Comparison of ENCODE assay signal across 1 fruit fly cellular context in the genomic region with DNA sequence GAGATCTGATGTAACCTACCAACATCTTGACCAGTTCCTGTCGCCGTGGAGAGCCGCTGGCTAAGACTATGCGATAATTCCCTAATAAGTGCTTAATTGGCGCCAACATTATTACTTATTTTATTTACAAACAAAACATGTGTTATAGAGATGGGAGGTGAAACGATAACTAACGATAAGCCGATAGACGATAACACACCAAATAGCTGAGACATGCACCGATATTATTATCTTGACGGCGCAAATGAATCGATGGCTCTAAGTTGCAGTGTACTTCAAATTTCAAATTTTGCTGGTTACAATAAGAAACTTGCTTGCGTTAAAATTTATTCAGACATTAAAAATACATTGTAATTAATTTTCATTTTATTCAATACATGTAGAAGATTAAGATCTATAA.
A peak's percentile ranks its signal among the peaks of the same experiment; 100 is the strongest.
TF ChIP-seq lines count a peak whose summit lies in the region.

CG9515 (minus strand) TSS at position 148 of the 400 bp plus-strand sequence.

TF ChIP-seq in whole organism, embryonic, 481 proteins besides CTCF, POLR2A, EP300 and RAD21 (continued from another document and continues in another):
- TF ChIP-seq hb (GFP tag; IDR thresholded peaks at IDR 0.05; lab: Robert Waterston, UW; ENCODE audit: partially characterized antibody) (peak; percentile 91), CG34422 (GFP tag; IDR thresholded peaks at IDR 0.05; lab: Robert Waterston, UW) (no peak), CG30403 (GFP tag; optimal IDR thresholded peaks at IDR 0.05; lab: Kevin White, UChicago) (no peak), CG13296 (GFP tag; optimal IDR thresholded peaks at IDR 0.05; lab: Kevin White, UChicago) (no peak), pros (GFP tag; optimal IDR thresholded peaks at IDR 0.05; lab: Kevin White, UChicago) (no peak), cad (GFP tag; optimal IDR thresholded peaks at IDR 0.05; lab: Kevin White, UChicago) (no peak), vnd (GFP tag; IDR thresholded peaks at IDR 0.05; lab: Robert Waterston, UW; ENCODE audit: partially characterized antibody) (peak; percentile 69), CG1792 (GFP tag; optimal IDR thresholded peaks at IDR 0.05; lab: Kevin White, UChicago) (no peak), Side (GFP tag; optimal IDR thresholded peaks at IDR 0.05; lab: Kevin White, UChicago) (no peak), D (optimal IDR thresholded peaks at IDR 0.05; lab: Kevin White, UChicago) (no peak), D (GFP tag; optimal IDR thresholded peaks at IDR 0.05; lab: Kevin White, UChicago) (no peak), CG9609 (GFP tag; optimal IDR thresholded peaks at IDR 0.05; lab: Kevin White, UChicago) (no peak), CG3995 (GFP tag; optimal IDR thresholded peaks at IDR 0.05; lab: Kevin White, UChicago) (no peak), ERR (GFP tag; optimal IDR thresholded peaks at IDR 0.05; lab: Kevin White, UChicago) (no peak), vvl (GFP tag; IDR thresholded peaks at IDR 0.05; lab: Robert Waterston, UW) (0 out of 2 replicates have a peak, but pooled peaks have one; percentile 18), kay (GFP tag; optimal IDR thresholded peaks at IDR 0.05; lab: Kevin White, UChicago) (no peak), sima (GFP tag; optimal IDR thresholded peaks at IDR 0.05; lab: Kevin White, UChicago) (no peak), CG7987 (GFP tag; optimal IDR thresholded peaks at IDR 0.05; lab: Kevin White, UChicago) (no peak), CG10462 (GFP tag; optimal IDR thresholded peaks at IDR 0.05; lab: Kevin White, UChicago) (no peak), MESR4 (GFP tag; optimal IDR thresholded peaks at IDR 0.05; lab: Kevin White, UChicago) (peak; percentile 21), CG17186 (GFP tag; optimal IDR thresholded peaks at IDR 0.05; lab: Kevin White, UChicago) (peak; percentile 78), BEAF-32 (GFP tag; optimal IDR thresholded peaks at IDR 0.05; lab: Kevin White, UChicago) (peak; percentile 59), grn (GFP tag; optimal IDR thresholded peaks at IDR 0.05; lab: Kevin White, UChicago) (peak; percentile 39), bsh (GFP tag; optimal IDR thresholded peaks at IDR 0.05; lab: Kevin White, UChicago) (no peak), Trl (optimal IDR thresholded peaks at IDR 0.05; lab: Kevin White, UChicago) (no peak), Trl (GFP tag; optimal IDR thresholded peaks at IDR 0.05; lab: Kevin White, UChicago) (no peak), pfk (GFP tag; optimal IDR thresholded peaks at IDR 0.05; lab: Kevin White, UChicago) (no peak), Lim3 (GFP tag; IDR thresholded peaks at IDR 0.05; lab: Robert Waterston, UW) (no peak), lola (GFP tag; optimal IDR thresholded peaks at IDR 0.05; lab: Kevin White, UChicago) (no peak), CG3065 (GFP tag; optimal IDR thresholded peaks at IDR 0.05; lab: Kevin White, UChicago) (no peak), Ets65A (GFP tag; lab: Kevin White, UChicago) (peak; percentile 83), Chrac-16 (GFP tag; optimal IDR thresholded peaks at IDR 0.05; lab: Kevin White, UChicago) (no peak), CG4730 (GFP tag; IDR thresholded peaks at IDR 0.05; lab: Robert Waterston, UW) (no peak), sqz (GFP tag; optimal IDR thresholded peaks at IDR 0.05; lab: Kevin White, UChicago) (no peak), sr (GFP tag; IDR thresholded peaks at IDR 0.05; lab: Robert Waterston, UW) (no peak), Opbp (GFP tag; IDR thresholded peaks at IDR 0.05; lab: Robert Waterston, UW; ENCODE audit: partially characterized antibody) (peak; percentile 86), ato (GFP tag; IDR thresholded peaks at IDR 0.05; lab: Robert Waterston, UW; ENCODE audit: partially characterized antibody) (peak; percentile 83), pita (GFP tag; optimal IDR thresholded peaks at IDR 0.05; lab: Kevin White, UChicago) (peak; percentile 48), Fer3 (tag; optimal IDR thresholded peaks at IDR 0.05; lab: Kevin White, UChicago) (no peak), inv (GFP tag; IDR thresholded peaks at IDR 0.05; lab: Robert Waterston, UW; ENCODE audit: partially characterized antibody) (peak; percentile 70), CG11093 (GFP tag; IDR thresholded peaks at IDR 0.05; lab: Robert Waterston, UW) (no peak), grau (tag; optimal IDR thresholded peaks at IDR 0.05; lab: Kevin White, UChicago) (peak; percentile 21), H2.0 (GFP tag; IDR thresholded peaks at IDR 0.05; lab: Robert Waterston, UW) (no peak), CG4328 (GFP tag; optimal IDR thresholded peaks at IDR 0.05; lab: Kevin White, UChicago) (no peak), B-H1 (GFP tag; IDR thresholded peaks at IDR 0.05; lab: Robert Waterston, UW) (no peak), Max (GFP tag; optimal IDR thresholded peaks at IDR 0.05; lab: Kevin White, UChicago) (peak; percentile 55), Usf (GFP tag; optimal IDR thresholded peaks at IDR 0.05; lab: Kevin White, UChicago) (no peak), CG11695 (GFP tag; IDR thresholded peaks at IDR 0.05; lab: Robert Waterston, UW) (no peak), Lhr (GFP tag; optimal IDR thresholded peaks at IDR 0.05; lab: Kevin White, UChicago) (peak; percentile 20), CG3163 (GFP tag; optimal IDR thresholded peaks at IDR 0.05; lab: Kevin White, UChicago) (no peak), ash1 (GFP tag; optimal IDR thresholded peaks at IDR 0.05; lab: Kevin White, UChicago) (no peak), CG3847 (GFP tag; IDR thresholded peaks at IDR 0.05; lab: Robert Waterston, UW) (no peak), Doc3 (GFP tag; IDR thresholded peaks at IDR 0.05; lab: Robert Waterston, UW; ENCODE audit: partially characterized antibody) (peak; percentile 71), slbo (GFP tag; IDR thresholded peaks at IDR 0.05; lab: Robert Waterston, UW) (no peak), Hr39 (optimal IDR thresholded peaks at IDR 0.05; lab: Kevin White, UChicago) (no peak), CG6654 (GFP tag; optimal IDR thresholded peaks at IDR 0.05; lab: Kevin White, UChicago) (no peak), CG30431 (GFP tag; optimal IDR thresholded peaks at IDR 0.05; lab: Kevin White, UChicago) (no peak), CG10147 (GFP tag; optimal IDR thresholded peaks at IDR 0.05; lab: Kevin White, UChicago) (no peak), luna (GFP tag; optimal IDR thresholded peaks at IDR 0.05; lab: Kevin White, UChicago) (no peak), ro (GFP tag; IDR thresholded peaks at IDR 0.05; lab: Robert Waterston, UW) (no peak), CG2129 (GFP tag; IDR thresholded peaks at IDR 0.05; lab: Robert Waterston, UW; ENCODE audit: partially characterized antibody) (peak; percentile 56; the same call in 1 of the 2 replicates), h (optimal IDR thresholded peaks at IDR 0.05; lab: Kevin White, UChicago) (no peak), cg (GFP tag; optimal IDR thresholded peaks at IDR 0.05; lab: Kevin White, UChicago) (no peak), CG6683 (GFP tag; optimal IDR thresholded peaks at IDR 0.05; lab: Kevin White, UChicago) (no peak), C15 (GFP tag; IDR thresholded peaks at IDR 0.05; lab: Robert Waterston, UW) (no peak), CG4404 (GFP tag; IDR thresholded peaks at IDR 0.05; lab: Robert Waterston, UW) (no peak), Atf-2 (GFP tag; optimal IDR thresholded peaks at IDR 0.05; lab: Kevin White, UChicago) (no peak), hbn (GFP tag; IDR thresholded peaks at IDR 0.05; lab: Robert Waterston, UW; ENCODE audit: partially characterized antibody) (peak; percentile 74), CG8290 (GFP tag; optimal IDR thresholded peaks at IDR 0.05; lab: Kevin White, UChicago) (no peak), CG8290 (tag; optimal IDR thresholded peaks at IDR 0.05; lab: Kevin White, UChicago) (peak in 1 of 2 experiments; percentile 52), sd (tag; optimal IDR thresholded peaks at IDR 0.05; lab: Kevin White, UChicago) (no peak), ftz-f1 (GFP tag; optimal IDR thresholded peaks at IDR 0.05; lab: Kevin White, UChicago) (no peak), stwl (tag; optimal IDR thresholded peaks at IDR 0.05; lab: Kevin White, UChicago) (peak; percentile 99), CG18599 (GFP tag; optimal IDR thresholded peaks at IDR 0.05; lab: Kevin White, UChicago) (no peak), ind (GFP tag; optimal IDR thresholded peaks at IDR 0.05; lab: Kevin White, UChicago) (no peak), fd64A (GFP tag; optimal IDR thresholded peaks at IDR 0.05; lab: Kevin White, UChicago) (no peak), Fer2 (tag; optimal IDR thresholded peaks at IDR 0.05; lab: Kevin White, UChicago) (no peak), cato (GFP tag; optimal IDR thresholded peaks at IDR 0.05; lab: Kevin White, UChicago; ENCODE audit: borderline replicate concordance) (no peak), Poxn (GFP tag; IDR thresholded peaks at IDR 0.05; lab: Robert Waterston, UW) (no peak), CG31224 (GFP tag; IDR thresholded peaks at IDR 0.05; lab: Robert Waterston, UW) (no peak), CG31441 (GFP tag; IDR thresholded peaks at IDR 0.05; lab: Robert Waterston, UW) (no peak), CG14014 (GFP tag; IDR thresholded peaks at IDR 0.05; lab: Robert Waterston, UW) (no peak; the same call in 1 of the 2 replicates), CG7357 (GFP tag; IDR thresholded peaks at IDR 0.05; lab: Robert Waterston, UW) (no peak), wek (GFP tag; optimal IDR thresholded peaks at IDR 0.05; lab: Kevin White, UChicago) (no peak), CG4820 (GFP tag; optimal IDR thresholded peaks at IDR 0.05; lab: Kevin White, UChicago) (no peak), bcd (GFP tag; optimal IDR thresholded peaks at IDR 0.05; lab: Kevin White, UChicago) (no peak), gce (GFP tag; IDR thresholded peaks at IDR 0.05; lab: Robert Waterston, UW) (no peak), CG10209 (GFP tag; optimal IDR thresholded peaks at IDR 0.05; lab: Kevin White, UChicago) (no peak), ranshi (GFP tag; IDR thresholded peaks at IDR 0.05; lab: Robert Waterston, UW) (no peak), dm (GFP tag; optimal IDR thresholded peaks at IDR 0.05; lab: Kevin White, UChicago) (peak; percentile 80), peb (GFP tag; IDR thresholded peaks at IDR 0.05; lab: Robert Waterston, UW) (no peak), Dek (tag; optimal IDR thresholded peaks at IDR 0.05; lab: Kevin White, UChicago) (no peak), maf-S (GFP tag; optimal IDR thresholded peaks at IDR 0.05; lab: Kevin White, UChicago) (no peak), CG8765 (GFP tag; IDR thresholded peaks at IDR 0.05; lab: Robert Waterston, UW) (no peak), tio (GFP tag; optimal IDR thresholded peaks at IDR 0.05; lab: Kevin White, UChicago) (no peak), pzg (GFP tag; optimal IDR thresholded peaks at IDR 0.05; lab: Kevin White, UChicago) (peak; percentile 82), CG4707 (GFP tag; optimal IDR thresholded peaks at IDR 0.05; lab: Kevin White, UChicago) (no peak), hth (optimal IDR thresholded peaks at IDR 0.05; lab: Kevin White, UChicago) (no peak), CG17912 (GFP tag; optimal IDR thresholded peaks at IDR 0.05; lab: Kevin White, UChicago) (no peak), bbx (GFP tag; IDR thresholded peaks at IDR 0.05; lab: Robert Waterston, UW; ENCODE audit: partially characterized antibody) (peak; percentile 88), dmrt11E (tag; optimal IDR thresholded peaks at IDR 0.05; lab: Kevin White, UChicago) (no peak), Kr (GFP tag; optimal IDR thresholded peaks at IDR 0.05; lab: Kevin White, UChicago) (no peak), Scr (GFP tag; IDR thresholded peaks at IDR 0.05; lab: Robert Waterston, UW; ENCODE audit: partially characterized antibody) (peak; percentile 71), GATAe (GFP tag; conservative IDR thresholded peaks at IDR 0.05; lab: Robert Waterston, UW) (no peak), CG12104 (GFP tag; optimal IDR thresholded peaks at IDR 0.05; lab: Kevin White, UChicago) (no peak), Sry-δ (GFP tag; optimal IDR thresholded peaks at IDR 0.05; lab: Kevin White, UChicago) (peak; percentile 92), CG6765 (GFP tag; optimal IDR thresholded peaks at IDR 0.05; lab: Kevin White, UChicago) (no peak), fd102C (GFP tag; optimal IDR thresholded peaks at IDR 0.05; lab: Kevin White, UChicago) (no peak), CG9817 (tag; optimal IDR thresholded peaks at IDR 0.05; lab: Kevin White, UChicago) (no peak), so (GFP tag; IDR thresholded peaks at IDR 0.05; lab: Robert Waterston, UW) (no peak), CG9932 (GFP tag; IDR thresholded peaks at IDR 0.05; lab: Robert Waterston, UW) (no peak), lmd (GFP tag; IDR thresholded peaks at IDR 0.05; lab: Robert Waterston, UW) (no peak), klu (GFP tag; IDR thresholded peaks at IDR 0.05; lab: Robert Waterston, UW) (no peak), YL-1 (GFP tag; optimal IDR thresholded peaks at IDR 0.05; lab: Kevin White, UChicago) (peak; percentile 35), zf30C (GFP tag; optimal IDR thresholded peaks at IDR 0.05; lab: Kevin White, UChicago) (peak; percentile 94), CG15514 (GFP tag; optimal IDR thresholded peaks at IDR 0.05; lab: Kevin White, UChicago) (peak; percentile 62), ci (GFP tag; IDR thresholded peaks at IDR 0.05; lab: Robert Waterston, UW) (no peak; the same call in 2 of the 3 replicates), CG12942 (GFP tag; optimal IDR thresholded peaks at IDR 0.05; lab: Kevin White, UChicago) (no peak), Six4 (GFP tag; optimal IDR thresholded peaks at IDR 0.05; lab: Kevin White, UChicago) (no peak), CG4282 (GFP tag; optimal IDR thresholded peaks at IDR 0.05; lab: Kevin White, UChicago) (no peak), Dbx (GFP tag; IDR thresholded peaks at IDR 0.05; lab: Robert Waterston, UW) (no peak), Dfd (GFP tag; optimal IDR thresholded peaks at IDR 0.05; lab: Kevin White, UChicago) (no peak), zfh2 (GFP tag; optimal IDR thresholded peaks at IDR 0.05; lab: Kevin White, UChicago) (no peak), CG6854 (GFP tag; optimal IDR thresholded peaks at IDR 0.05; lab: Kevin White, UChicago) (no peak), CG32532 (GFP tag; IDR thresholded peaks at IDR 0.05; lab: Robert Waterston, UW) (0 out of 2 replicates have a peak, but pooled peaks have one; percentile 8), exex (tag; optimal IDR thresholded peaks at IDR 0.05; lab: Kevin White, UChicago) (peak; percentile 47), HHEX (GFP tag; optimal IDR thresholded peaks at IDR 0.05; lab: Kevin White, UChicago) (no peak), CG11504 (tag; optimal IDR thresholded peaks at IDR 0.05; lab: Kevin White, UChicago) (no peak), bowl (GFP tag; IDR thresholded peaks at IDR 0.05; lab: Robert Waterston, UW) (no peak), CG2116 (GFP tag; optimal IDR thresholded peaks at IDR 0.05; lab: Kevin White, UChicago) (peak; percentile 81), Hmr (GFP tag; optimal IDR thresholded peaks at IDR 0.05; lab: Kevin White, UChicago) (no peak), CG10267 (tag; optimal IDR thresholded peaks at IDR 0.05; lab: Kevin White, UChicago) (peak; percentile 22)
